Worm (Caenorhabditis elegans): Measurements from ENCODE around the gene C10G8.4.

DNA sequence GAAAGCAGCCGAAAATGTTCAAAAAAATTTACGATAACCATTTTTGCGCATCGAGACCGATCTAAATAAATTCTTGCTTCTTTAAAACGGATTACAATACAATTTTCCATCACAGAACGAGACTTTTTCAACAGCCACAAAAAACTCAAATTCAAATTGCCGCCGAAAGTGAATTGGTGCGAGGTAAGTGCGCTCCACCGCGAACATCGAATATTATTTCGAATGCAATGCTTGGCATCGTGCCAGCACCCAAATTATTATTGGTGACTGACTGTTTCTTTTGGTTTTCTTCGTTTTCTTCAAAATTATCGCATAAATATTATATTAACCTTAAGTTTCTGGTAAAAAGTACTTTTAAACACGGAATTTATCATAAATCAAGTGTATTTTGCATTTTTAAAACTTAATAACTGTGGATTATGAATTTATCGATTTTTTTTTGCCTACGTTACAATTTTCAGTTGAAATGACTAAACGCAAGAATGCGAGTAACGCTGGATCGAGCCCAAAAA, 42.7 kb upstream of the C10G8.4 start, which contains the start of gene penr-1:
- no peak for TF ChIP-seq nhr-11 (tag; optimal IDR thresholded peaks at IDR 0.05)
- no peak for TF ChIP-seq zag-1 (tag; optimal IDR thresholded peaks at IDR 0.05)
- TF ChIP-seq pqm-1 (tag; optimal IDR thresholded peaks at IDR 0.05), result no peak
- TF ChIP-seq egl-5 (tag; optimal IDR thresholded peaks at IDR 0.05), result peak; percentile 63
- no peak for TF ChIP-seq nhr-237 (tag; optimal IDR thresholded peaks at IDR 0.05)
- TF ChIP-seq skn-1 (tag; optimal IDR thresholded peaks at IDR 0.05), result no peak
- TF ChIP-seq aly-2 (tag; optimal IDR thresholded peaks at IDR 0.05), result no peak
- TF ChIP-seq R02D3.7 (tag; optimal IDR thresholded peaks at IDR 0.05), result no peak
- TF ChIP-seq unc-62 (GFP tag; optimal IDR thresholded peaks at IDR 0.05), result no peak
